Worm (Caenorhabditis elegans) whole organism, L4/young adult: ENCODE results near the gene inf-1.

Experiments
- W03F9.2 ChIP-seq: fragments of 150-350 bp; optimal IDR thresholded peaks from 2 replicates; lab custom pipeline; 2014; ENCODE audit warnings: missing biosample characterization, missing genetic modification characterization
- dao-5 ChIP-seq: sonication (generic microtip); optimal IDR thresholded peaks from 2 replicates; lab custom pipeline; 2016; ENCODE audit warnings: missing genotype, missing genetic modification characterization, moderate library complexity, missing compliant biosample characterization
- him-1 ChIP-seq: sonication (generic microtip); optimal IDR thresholded peaks from 2 replicates; lab custom pipeline; 2016; ENCODE audit warnings: missing genotype, missing genetic modification reagents, missing genetic modification characterization, missing compliant biosample characterization

DNA sequence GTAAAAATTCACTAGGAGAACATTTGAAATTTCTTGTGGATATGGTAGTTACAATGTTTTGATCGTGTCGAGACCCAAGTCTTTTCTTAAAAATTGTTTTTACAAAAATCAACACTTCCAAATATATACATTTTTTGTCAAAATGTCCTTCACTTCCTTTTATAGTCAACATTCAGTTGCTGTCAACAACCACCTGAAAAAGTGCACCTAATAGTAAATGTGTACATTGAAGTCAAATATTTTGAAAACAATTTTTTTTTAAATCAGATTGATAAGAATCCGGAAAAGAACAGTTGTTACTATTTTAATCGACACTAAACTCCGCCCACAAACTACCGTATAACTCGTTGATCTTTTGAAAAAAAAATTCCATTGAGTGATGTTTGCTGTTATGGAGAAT lies 34.3 kb upstream of the inf-1 start:
- TF ChIP-seq him-1 (no peak), dao-5 (tag; lab: Kevin White, UChicago) (no peak), W03F9.2 (tag; lab: Kevin White, UChicago) (no peak)
